Worm (Caenorhabditis elegans) whole organism, early embryonic: ENCODE data around the gene bath-44.

ENCODE experiments used
- B0310.2 ChIP-seq: sonication (generic microtip); optimal IDR thresholded peaks from 2 replicates; lab custom pipeline; 2016; ENCODE audit warnings: mild to moderate bottlenecking, missing genetic modification characterization, missing compliant biosample characterization
- F13C5.2 ChIP-seq: sonication (generic microtip); optimal IDR thresholded peaks from 2 replicates; lab custom pipeline; 2017; ENCODE audit warnings: mild to moderate bottlenecking, missing genetic modification characterization, inconsistent platforms, missing compliant biosample characterization
- aly-1 ChIP-seq: sonication (generic microtip); optimal IDR thresholded peaks from 2 replicates; lab custom pipeline; 2016; ENCODE audit warnings: missing genetic modification characterization, missing compliant biosample characterization
- ama-1 ChIP-seq: fragments of 150-350 bp; optimal IDR thresholded peaks from 2 replicates; lab custom pipeline; 2014
- ceh-13 ChIP-seq: fragments of 200-800 bp; sonication (Bioruptor generic); optimal IDR thresholded peaks from 2 replicates; lab custom pipeline; 2018; ENCODE audit warnings: mild to moderate bottlenecking, missing genetic modification characterization, missing compliant biosample characterization
- ceh-36 ChIP-seq: sonication (generic microtip); optimal IDR thresholded peaks from 2 replicates; lab custom pipeline; 2016; ENCODE audit warnings: missing genetic modification characterization, inconsistent platforms, missing compliant biosample characterization
- ets-7 ChIP-seq: sonication (generic microtip); optimal IDR thresholded peaks from 2 replicates; lab custom pipeline; 2016; ENCODE audit warnings: missing genotype, missing genetic modification characterization, missing compliant biosample characterization
- flt-1 ChIP-seq: fragments of 200-800 bp; sonication (Bioruptor generic); IDR thresholded peaks from 2 replicates; pipeline ENCODE4 v1.3.6; 2022; ENCODE audit warnings: missing genetic modification characterization, missing compliant biosample characterization
- hmbx-1 ChIP-seq: sonication (generic microtip); optimal IDR thresholded peaks from 2 replicates; lab custom pipeline; 2016; ENCODE audit warnings: mild to moderate bottlenecking, missing genetic modification characterization, missing compliant biosample characterization
- hmg-4 ChIP-seq: fragments of 200-800 bp; sonication (Bioruptor generic); optimal IDR thresholded peaks from 2 replicates; lab custom pipeline; 2018; ENCODE audit warnings: mild to moderate bottlenecking, missing genetic modification characterization, missing compliant biosample characterization
- hnd-1 ChIP-seq: sonication (generic microtip); optimal IDR thresholded peaks from 2 replicates; lab custom pipeline; 2016; ENCODE audit warnings: missing genetic modification characterization, missing compliant biosample characterization
- pes-1 ChIP-seq: fragments of 200-800 bp; sonication (Bioruptor generic); IDR thresholded peaks from 2 replicates; pipeline ENCODE4 v1.3.6; 2022; ENCODE audit warnings: missing genetic modification reagents, missing genetic modification characterization, missing compliant biosample characterization
- scrt-1 ChIP-seq: fragments of 200-800 bp; sonication (Bioruptor generic); IDR thresholded peaks from 2 replicates; pipeline ENCODE4 v1.3.6; 2022; ENCODE audit warnings: missing genetic modification characterization, missing compliant biosample characterization
- sea-1 ChIP-seq: fragments of 200-800 bp; sonication (Bioruptor generic); conservative IDR thresholded peaks from 2 replicates; pipeline ENCODE4 v1.3.6; 2022; ENCODE audit warnings: missing genetic modification characterization, missing compliant biosample characterization
- tbx-11 ChIP-seq: fragments of 200-800 bp; sonication (Bioruptor generic); IDR thresholded peaks from 2 replicates; pipeline ENCODE4 v1.3.6; 2022; ENCODE audit warnings: missing genetic modification characterization, missing compliant biosample characterization
- tbx-37 ChIP-seq: fragments of 200-800 bp; sonication (Bioruptor generic); conservative IDR thresholded peaks from 2 replicates; pipeline ENCODE4 v1.3.6; 2022; ENCODE audit warnings: missing genetic modification reagents, missing genetic modification characterization, missing compliant biosample characterization
- tra-4 ChIP-seq: sonication (generic microtip); optimal IDR thresholded peaks from 2 replicates; lab custom pipeline; 2017; ENCODE audit warnings: missing genetic modification characterization, missing compliant biosample characterization

The bath-44 gene

DNA sequence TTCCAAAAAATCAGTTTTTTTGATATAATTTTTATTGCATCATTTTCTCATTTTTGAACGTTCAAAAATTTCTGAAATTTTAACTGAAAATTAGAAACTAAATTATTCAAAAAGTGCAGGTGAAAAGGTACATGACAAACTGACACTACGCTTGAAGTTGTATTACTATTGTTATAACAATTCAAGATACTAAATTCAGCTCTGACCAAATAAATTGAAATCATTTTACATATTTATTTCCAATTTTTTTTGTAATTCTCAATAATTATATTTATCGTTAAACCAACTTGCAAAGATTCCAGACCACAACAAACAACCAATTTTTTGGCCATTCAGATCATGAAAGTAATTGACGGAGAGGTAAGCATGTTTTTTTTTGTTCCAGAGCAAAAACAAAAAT, 9.3 kb upstream of the bath-44 start, which contains the start of gene sre-3:
Gene sre-3 (plus strand): TSS at position 301 of the 400 bp plus-strand sequence.
- TF ChIP-seq ceh-13 (GFP tag; lab: Kevin White, UChicago): no peak
- TF ChIP-seq ets-7 (tag; lab: Kevin White, UChicago): no peak
- TF ChIP-seq flt-1 (GFP tag; lab: Robert Waterston, UW): no peak
- no peak for TF ChIP-seq ceh-36 (tag; lab: Kevin White, UChicago)
- no peak for TF ChIP-seq ama-1 (lab: Kevin White, UChicago)
- no peak for TF ChIP-seq tbx-37 (GFP tag; lab: Robert Waterston, UW)
- no peak for TF ChIP-seq hmbx-1 (tag; lab: Kevin White, UChicago)
- TF ChIP-seq hnd-1 (tag; lab: Kevin White, UChicago): no peak
- TF ChIP-seq tra-4 (tag; lab: Kevin White, UChicago): no peak
- no peak for TF ChIP-seq B0310.2 (tag; lab: Kevin White, UChicago)
- no peak for TF ChIP-seq pes-1 (GFP tag; lab: Robert Waterston, UW)
- TF ChIP-seq F13C5.2 (tag; lab: Kevin White, UChicago): no peak

DNA sequence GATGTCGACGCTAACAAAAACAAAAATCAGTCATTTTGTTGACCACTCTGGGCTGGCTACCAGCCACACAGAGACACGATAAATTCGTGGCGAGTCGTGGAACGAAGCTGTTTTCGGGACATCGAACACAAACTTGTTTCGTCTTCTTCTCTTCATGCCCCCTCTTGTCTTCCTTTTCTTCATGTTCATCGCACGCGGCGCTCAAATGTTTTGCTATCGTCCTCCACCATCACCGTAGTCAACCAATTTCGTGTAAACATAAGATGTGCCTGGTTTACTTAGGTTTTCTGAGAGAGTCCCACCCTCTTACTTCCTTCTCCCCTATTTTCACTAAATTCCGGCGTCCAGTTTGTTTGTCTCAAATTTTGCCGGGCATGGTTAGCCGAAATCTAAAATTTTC, 4.4 kb upstream of the bath-44 start:
- TF ChIP-seq flt-1 (GFP tag; lab: Robert Waterston, UW): no peak
- TF ChIP-seq tbx-37 (GFP tag; lab: Robert Waterston, UW): no peak
- TF ChIP-seq ceh-13 (GFP tag; lab: Kevin White, UChicago): no peak
- no peak for TF ChIP-seq ceh-36 (tag; lab: Kevin White, UChicago)
- no peak for TF ChIP-seq hmg-4 (GFP tag; lab: Kevin White, UChicago)
- no peak for TF ChIP-seq hmbx-1 (tag; lab: Kevin White, UChicago)
- no peak for TF ChIP-seq ama-1 (lab: Kevin White, UChicago)
- no peak for TF ChIP-seq scrt-1 (GFP tag; lab: Robert Waterston, UW)
- no peak for TF ChIP-seq hnd-1 (tag; lab: Kevin White, UChicago)
- TF ChIP-seq sea-1 (GFP tag; lab: Robert Waterston, UW): no peak
- TF ChIP-seq aly-1 (tag; lab: Kevin White, UChicago): no peak
- no peak for TF ChIP-seq tra-4 (tag; lab: Kevin White, UChicago)
- TF ChIP-seq F13C5.2 (tag; lab: Kevin White, UChicago): no peak
- TF ChIP-seq tbx-11: no peak
- TF ChIP-seq ets-7 (tag; lab: Kevin White, UChicago): no peak

DNA sequence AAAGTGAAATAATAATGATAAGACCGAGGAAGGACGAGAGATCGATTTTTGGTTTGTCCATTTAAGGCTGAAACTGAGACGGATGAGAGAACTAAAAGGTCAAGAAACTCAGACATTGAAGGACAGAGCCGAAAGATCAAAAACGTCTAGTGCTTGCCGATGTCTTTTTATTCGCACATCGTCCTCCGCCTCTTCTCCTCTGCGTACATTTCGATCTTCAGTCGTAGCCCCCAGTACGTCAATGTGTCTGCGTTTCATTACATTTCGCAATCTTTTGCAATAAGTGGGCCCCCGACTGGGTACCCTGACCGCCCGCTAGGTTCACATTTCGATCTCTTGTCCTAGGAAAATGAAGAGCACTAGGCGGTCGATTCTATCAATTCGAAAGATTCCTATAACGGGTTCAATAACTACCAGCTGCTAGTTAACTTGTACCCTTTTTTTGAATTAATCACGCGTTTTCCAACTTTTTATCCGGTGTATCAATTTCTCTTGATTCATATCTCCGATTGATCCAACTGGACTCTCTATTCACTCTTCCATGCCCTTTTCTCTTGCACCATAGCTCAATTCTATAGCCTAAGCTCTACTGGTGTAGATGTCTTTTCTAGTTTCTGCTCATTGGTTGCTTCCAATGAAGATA, 2.6 kb upstream of the bath-44 start:
- TF ChIP-seq tra-4 (tag; lab: Kevin White, UChicago): no peak
- no peak for TF ChIP-seq sea-1 (GFP tag; lab: Robert Waterston, UW)
- no peak for TF ChIP-seq tbx-11
- TF ChIP-seq F13C5.2 (tag; lab: Kevin White, UChicago): peak; percentile 50
- no peak for TF ChIP-seq ceh-36 (tag; lab: Kevin White, UChicago)

ce11 chrII:7393393-7393792, 1.4 kb upstream of the bath-44 start:
- TF ChIP-seq aly-1 (tag; lab: Kevin White, UChicago): no peak
- no peak for TF ChIP-seq ama-1 (lab: Kevin White, UChicago)
- TF ChIP-seq hmbx-1 (tag; lab: Kevin White, UChicago): no peak
- no peak for TF ChIP-seq ceh-36 (tag; lab: Kevin White, UChicago)
- TF ChIP-seq hmg-4 (GFP tag; lab: Kevin White, UChicago): no peak
- no peak for TF ChIP-seq tbx-11
- no peak for TF ChIP-seq sea-1 (GFP tag; lab: Robert Waterston, UW)

- TF ChIP-seq scrt-1 (GFP tag; lab: Robert Waterston, UW) (no peak), ets-7 (tag; lab: Kevin White, UChicago) (no peak)
Measured at ce11 chrII:7393922-7394689, 649 bp upstream of the bath-44 start.

- TF ChIP-seq ceh-13 (GFP tag; lab: Kevin White, UChicago) (no peak), ceh-36 (tag; lab: Kevin White, UChicago) (no peak), B0310.2 (tag; lab: Kevin White, UChicago) (no peak), hnd-1 (tag; lab: Kevin White, UChicago) (no peak), tbx-37 (GFP tag; lab: Robert Waterston, UW) (no peak), F13C5.2 (tag; lab: Kevin White, UChicago) (no peak), sea-1 (GFP tag; lab: Robert Waterston, UW) (no peak), pes-1 (GFP tag; lab: Robert Waterston, UW) (no peak), ama-1 (lab: Kevin White, UChicago) (no peak)
Measured at ce11 chrII:7396081-7396480, 1.3 kb downstream of the bath-44 start.

ce11 chrII:7397273-7397840, 2.6 kb downstream of the bath-44 start:
- TF ChIP-seq ceh-13 (GFP tag; lab: Kevin White, UChicago) (no peak), hmbx-1 (tag; lab: Kevin White, UChicago) (no peak), scrt-1 (GFP tag; lab: Robert Waterston, UW) (no peak), tbx-37 (GFP tag; lab: Robert Waterston, UW) (no peak), ets-7 (tag; lab: Kevin White, UChicago) (no peak), hnd-1 (tag; lab: Kevin White, UChicago) (no peak), pes-1 (GFP tag; lab: Robert Waterston, UW) (no peak), ama-1 (lab: Kevin White, UChicago) (no peak), hmg-4 (GFP tag; lab: Kevin White, UChicago) (no peak)
